Worm (Caenorhabditis elegans) whole organism, L2 larva: ENCODE results near the gene sma-4.

Source experiments
- ZK546.5 ChIP-seq: sonication (generic microtip); optimal IDR thresholded peaks from 2 replicates; lab custom pipeline; 2017; ENCODE audit warnings: missing biosample characterization, missing genetic modification characterization
- alr-1 ChIP-seq: fragments of 150-350 bp; optimal IDR thresholded peaks from 2 replicates; lab custom pipeline; 2014; ENCODE audit warnings: missing biosample characterization, missing genetic modification characterization
- ama-1 ChIP-seq: fragments of 150-350 bp; optimal IDR thresholded peaks from 2 replicates; lab custom pipeline; 2018; ENCODE audit warnings: inconsistent platforms
- dmd-4 ChIP-seq: sonication (generic microtip); optimal IDR thresholded peaks from 2 replicates; lab custom pipeline; 2017; ENCODE audit warnings: missing biosample characterization, missing genetic modification characterization
- skn-1 ChIP-seq: sonication (generic microtip); optimal IDR thresholded peaks from 2 replicates; lab custom pipeline; 2017; ENCODE audit warnings: missing biosample characterization, missing genetic modification characterization
- unc-39 ChIP-seq: fragments of 150-350 bp; optimal IDR thresholded peaks from 2 replicates; lab custom pipeline; 2014; ENCODE audit warnings: missing biosample characterization, missing genetic modification characterization
- unc-62 ChIP-seq: fragments of 150-350 bp; optimal IDR thresholded peaks from 2 replicates; lab custom pipeline; 2014; ENCODE audit warnings: missing biosample characterization, missing genetic modification reagents, missing genetic modification characterization

DNA sequence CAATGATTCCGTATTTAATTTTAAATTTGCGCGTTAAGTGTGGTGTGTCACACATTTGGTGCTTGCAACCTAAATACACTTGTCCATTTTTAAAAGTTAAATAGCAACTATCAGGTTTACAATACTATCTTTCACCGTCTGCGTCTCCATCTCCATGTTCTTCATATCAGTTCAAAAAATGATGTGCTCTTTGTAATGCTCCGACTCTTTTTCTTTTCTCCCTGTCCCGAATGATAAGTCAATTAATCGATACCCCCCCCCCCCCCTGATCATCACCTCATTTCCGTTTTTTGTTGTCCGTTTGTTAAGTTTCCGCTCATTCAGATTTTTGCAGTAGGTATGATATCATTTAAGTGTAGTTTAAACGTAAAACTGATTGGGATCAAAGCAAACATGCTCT lies 1.9 kb upstream of the sma-4 start:
- TF ChIP-seq unc-62 (GFP tag; lab: Kevin White, UChicago) (no peak), dmd-4 (tag; lab: Kevin White, UChicago) (no peak), unc-39 (tag; lab: Kevin White, UChicago) (no peak), ZK546.5 (tag; lab: Kevin White, UChicago) (no peak), ama-1 (lab: Kevin White, UChicago) (no peak), alr-1 (tag; lab: Kevin White, UChicago) (no peak), skn-1 (tag; lab: Kevin White, UChicago) (no peak)
